Fruit fly (Drosophila melanogaster): ENCODE data around the gene CG3430.

Gene CG3430

dm6 chr2L:6918517-6919202 is 38.1 kb upstream of the CG3430 start, which contains the start of gene nop5 (continued):
- TF ChIP-seq CG4424 (GFP tag; optimal IDR thresholded peaks at IDR 0.05) (peak; percentile 44), CG15011 (GFP tag; optimal IDR thresholded peaks at IDR 0.05) (no peak), CG13123 (GFP tag; optimal IDR thresholded peaks at IDR 0.05) (peak; percentile 18), CG10209 (GFP tag; optimal IDR thresholded peaks at IDR 0.05) (peak; percentile 73), ems (GFP tag; optimal IDR thresholded peaks at IDR 0.05) (no peak), ab (GFP tag; optimal IDR thresholded peaks at IDR 0.05) (no peak), Dp (GFP tag; optimal IDR thresholded peaks at IDR 0.05) (peak; percentile 10), Doc2 (GFP tag; IDR thresholded peaks at IDR 0.05) (no peak), vfl (GFP tag; optimal IDR thresholded peaks at IDR 0.05) (no peak), Sry-δ (GFP tag; optimal IDR thresholded peaks at IDR 0.05) (no peak), vvl (GFP tag; IDR thresholded peaks at IDR 0.05) (no peak; the same call in 1 of the 2 replicates), fd3F (GFP tag; optimal IDR thresholded peaks at IDR 0.05) (peak; percentile 63), CG3726 (GFP tag; IDR thresholded peaks at IDR 0.05) (no peak), Dref (GFP tag; IDR thresholded peaks at IDR 0.05) (no peak), CG16815 (GFP tag; optimal IDR thresholded peaks at IDR 0.05) (peak; percentile 40), corto (GFP tag; optimal IDR thresholded peaks at IDR 0.05) (no peak), CG9932 (GFP tag; IDR thresholded peaks at IDR 0.05) (peak; percentile 46; the same call in 1 of the 2 replicates), CG2199 (GFP tag; IDR thresholded peaks at IDR 0.05) (no peak), sqz (GFP tag; optimal IDR thresholded peaks at IDR 0.05) (no peak), CG10366 (GFP tag; IDR thresholded peaks at IDR 0.05) (no peak), btn (GFP tag; optimal IDR thresholded peaks at IDR 0.05) (no peak), dm (GFP tag; optimal IDR thresholded peaks at IDR 0.05) (peak; percentile 99), CG12219 (GFP tag; optimal IDR thresholded peaks at IDR 0.05) (no peak), CG15696 (tag; optimal IDR thresholded peaks at IDR 0.05) (peak; percentile 65), wek (GFP tag; optimal IDR thresholded peaks at IDR 0.05) (no peak), CrebB (tag; optimal IDR thresholded peaks at IDR 0.05) (no peak), fru (optimal IDR thresholded peaks at IDR 0.05) (no peak), Trl (optimal IDR thresholded peaks at IDR 0.05) (no peak), Trl (GFP tag; optimal IDR thresholded peaks at IDR 0.05) (no peak), Poxn (GFP tag; IDR thresholded peaks at IDR 0.05) (no peak), CG32532 (GFP tag; IDR thresholded peaks at IDR 0.05) (0 out of 2 replicates have a peak, but pooled peaks have one; percentile 22), repo (GFP tag; optimal IDR thresholded peaks at IDR 0.05) (no peak), C15 (GFP tag; IDR thresholded peaks at IDR 0.05) (no peak), trem (tag; optimal IDR thresholded peaks at IDR 0.05) (peak; percentile 36), sisA (GFP tag; IDR thresholded peaks at IDR 0.05) (no peak), CG8944 (GFP tag; optimal IDR thresholded peaks at IDR 0.05) (no peak), kay (GFP tag; optimal IDR thresholded peaks at IDR 0.05) (peak; percentile 36), CG2129 (GFP tag; IDR thresholded peaks at IDR 0.05; ENCODE audit: partially characterized antibody) (no peak), CG12659 (GFP tag; optimal IDR thresholded peaks at IDR 0.05) (peak; percentile 85), CTCF (GFP tag; optimal IDR thresholded peaks at IDR 0.05) (no peak), usp (GFP tag; optimal IDR thresholded peaks at IDR 0.05) (no peak), zf30C (GFP tag; optimal IDR thresholded peaks at IDR 0.05) (no peak), GATAe (GFP tag; conservative IDR thresholded peaks at IDR 0.05) (no peak), pita (GFP tag; optimal IDR thresholded peaks at IDR 0.05) (no peak), pan (optimal IDR thresholded peaks at IDR 0.05) (peak in 1 of 2 experiments; percentile 81), pan (GFP tag; optimal IDR thresholded peaks at IDR 0.05 in 1 of 2, IDR thresholded peaks at IDR 0.05 in 1 of 2) (peak; percentile 21 to 73), CoRest (tag; optimal IDR thresholded peaks at IDR 0.05) (peak; percentile 86), sug (tag; optimal IDR thresholded peaks at IDR 0.05) (peak; percentile 77), CG7372 (GFP tag; IDR thresholded peaks at IDR 0.05) (no peak), CG17385 (GFP tag; optimal IDR thresholded peaks at IDR 0.05) (peak; percentile 74), E2f1 (GFP tag; IDR thresholded peaks at IDR 0.05) (0 out of 2 replicates have a peak, but pooled peaks have one; percentile 22), CG7987 (GFP tag; optimal IDR thresholded peaks at IDR 0.05) (no peak), Dbx (GFP tag; IDR thresholded peaks at IDR 0.05) (no peak)

Measured in whole organism, embryonic.